Worm (Caenorhabditis elegans) whole organism, L2 larva: ENCODE data around the gene dro-1.

ENCODE experiments used
- C34F6.9 ChIP-seq: fragments of 150-350 bp; optimal IDR thresholded peaks from 2 replicates; lab custom pipeline; 2014; ENCODE audit warnings: missing biosample characterization, missing genetic modification characterization
- F13H6.1 ChIP-seq: sonication (generic microtip); optimal IDR thresholded peaks from 2 replicates; lab custom pipeline; 2016; ENCODE audit warnings: missing genetic modification characterization, missing compliant biosample characterization
- aly-2 ChIP-seq: fragments of 150-350 bp; optimal IDR thresholded peaks from 2 replicates; lab custom pipeline; 2014; ENCODE audit warnings: missing biosample characterization, missing genetic modification characterization
- ama-1 ChIP-seq: fragments of 150-350 bp; optimal IDR thresholded peaks from 2 replicates; lab custom pipeline; 2018; ENCODE audit warnings: inconsistent platforms
- ceh-82 ChIP-seq: fragments of 150-350 bp; optimal IDR thresholded peaks from 2 replicates; lab custom pipeline; 2014; ENCODE audit warnings: missing biosample characterization, missing genetic modification characterization
- dmd-4 ChIP-seq: sonication (generic microtip); optimal IDR thresholded peaks from 2 replicates; lab custom pipeline; 2017; ENCODE audit warnings: missing biosample characterization, missing genetic modification characterization
- egl-27 ChIP-seq: sonication (generic microtip); optimal IDR thresholded peaks from 3 replicates; lab custom pipeline; 2017; ENCODE audit warnings: missing biosample characterization, missing genetic modification reagents, missing genetic modification characterization
- elt-3 ChIP-seq: sonication (generic microtip); optimal IDR thresholded peaks from 2 replicates; lab custom pipeline; 2017; ENCODE audit warnings: missing biosample characterization, missing genetic modification characterization
- fos-1 ChIP-seq: fragments of 150-350 bp; optimal IDR thresholded peaks from 2 replicates; lab custom pipeline; 2014; ENCODE audit warnings: missing biosample characterization, missing genetic modification characterization
- gmeb-1 ChIP-seq: fragments of 150-350 bp; optimal IDR thresholded peaks from 2 replicates; lab custom pipeline; 2014; ENCODE audit warnings: missing biosample characterization, missing genetic modification characterization
- lin-11 ChIP-seq: fragments of 150-350 bp; sonication (generic microtip); optimal IDR thresholded peaks from 2 replicates; lab custom pipeline; 2014; ENCODE audit warnings: missing biosample characterization, missing genetic modification characterization, inconsistent platforms, mixed read lengths
- lin-13 ChIP-seq: fragments of 150-350 bp; optimal IDR thresholded peaks from 2 replicates; lab custom pipeline; 2014; ENCODE audit warnings: missing biosample characterization, missing genetic modification reagents, missing genetic modification characterization
- lin-39 ChIP-seq: fragments of 150-350 bp; optimal IDR thresholded peaks from 2 replicates; lab custom pipeline; 2014; ENCODE audit warnings: missing biosample characterization, missing genetic modification reagents, missing genetic modification characterization
- mbf-1 ChIP-seq: sonication (generic microtip); optimal IDR thresholded peaks from 2 replicates; lab custom pipeline; 2017; ENCODE audit warnings: missing biosample characterization, missing genetic modification characterization
- mdl-1 ChIP-seq, 2 experiments: fragments of 150-350 bp in 1 of 2; sonication (generic microtip) in 1 of 2; optimal IDR thresholded peaks; 2 replicates each; lab custom pipeline; 2017; ENCODE audit warnings: missing biosample characterization in 2 of 2, missing genetic modification characterization in 2 of 2
- nhr-10 ChIP-seq: sonication (generic microtip); optimal IDR thresholded peaks from 2 replicates; lab custom pipeline; 2017; ENCODE audit warnings: missing biosample characterization, missing genetic modification characterization
- nhr-12 ChIP-seq: fragments of 150-350 bp; optimal IDR thresholded peaks from 2 replicates; lab custom pipeline; 2014; ENCODE audit warnings: missing biosample characterization, missing genetic modification characterization
- nhr-129 ChIP-seq: fragments of 150-350 bp; optimal IDR thresholded peaks from 2 replicates; lab custom pipeline; 2014; ENCODE audit warnings: missing biosample characterization, missing genetic modification characterization
- nhr-21 ChIP-seq: fragments of 150-350 bp; optimal IDR thresholded peaks from 2 replicates; lab custom pipeline; 2014; ENCODE audit warnings: missing biosample characterization, missing genetic modification characterization
- nhr-237 ChIP-seq: fragments of 150-350 bp; optimal IDR thresholded peaks from 2 replicates; lab custom pipeline; 2014; ENCODE audit warnings: missing biosample characterization, missing genetic modification characterization
- nhr-25 ChIP-seq: fragments of 150-350 bp; sonication (generic microtip); optimal IDR thresholded peaks from 3 replicates; lab custom pipeline; 2014; ENCODE audit warnings: missing biosample characterization, missing genetic modification characterization
- nhr-6 ChIP-seq: fragments of 150-350 bp; optimal IDR thresholded peaks from 2 replicates; lab custom pipeline; 2014; ENCODE audit warnings: missing biosample characterization, missing genetic modification characterization
- skn-1 ChIP-seq: sonication (generic microtip); optimal IDR thresholded peaks from 2 replicates; lab custom pipeline; 2017; ENCODE audit warnings: missing biosample characterization, missing genetic modification characterization
- snpc-4 ChIP-seq: fragments of 150-350 bp; optimal IDR thresholded peaks from 2 replicates; lab custom pipeline; 2014; ENCODE audit warnings: missing biosample characterization, missing genetic modification characterization
- unc-55 ChIP-seq: fragments of 150-350 bp; sonication (generic microtip); optimal IDR thresholded peaks from 3 replicates; lab custom pipeline; 2014; ENCODE audit warnings: missing biosample characterization, missing genetic modification reagents, missing genetic modification characterization
- zag-1 ChIP-seq: fragments of 150-350 bp; optimal IDR thresholded peaks from 2 replicates; lab custom pipeline; 2014; ENCODE audit warnings: missing biosample characterization, missing genetic modification characterization
- ztf-1 ChIP-seq: fragments of 200-800 bp; sonication (Bioruptor generic); conservative IDR thresholded peaks from 2 replicates; pipeline ENCODE4 v1.3.6; 2022; ENCODE audit warnings: missing genetic modification characterization, missing compliant biosample characterization
- ztf-4 ChIP-seq: fragments of 150-350 bp; optimal IDR thresholded peaks from 2 replicates; lab custom pipeline; 2014; ENCODE audit warnings: missing biosample characterization, missing genetic modification characterization

Gene dro-1

DNA sequence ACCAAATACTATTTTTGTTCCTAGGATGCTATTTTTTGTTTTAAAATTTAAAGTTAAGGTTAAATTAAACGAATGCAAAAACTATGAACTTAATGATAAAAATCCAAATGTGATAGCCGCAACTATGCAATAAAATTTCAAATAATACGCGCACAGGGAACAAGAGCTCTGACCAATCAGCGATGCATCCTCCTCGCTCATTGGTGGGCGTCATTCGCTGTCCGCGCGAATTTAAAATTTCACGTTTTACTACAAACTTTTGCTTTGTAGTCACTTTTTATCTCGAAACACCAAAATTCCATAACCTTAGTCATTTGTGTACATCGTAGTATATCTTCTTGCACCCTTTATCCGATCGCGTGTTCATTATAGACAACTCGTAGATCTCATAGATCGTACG, 40.7 kb downstream of the dro-1 start:
- no peak for TF ChIP-seq elt-3 (tag; lab: Kevin White, UChicago)
- no peak for TF ChIP-seq nhr-12 (tag; lab: Kevin White, UChicago)
- TF ChIP-seq aly-2 (tag; lab: Kevin White, UChicago) = no peak
- no peak for TF ChIP-seq fos-1 (tag; lab: Kevin White, UChicago)
- TF ChIP-seq nhr-25 (tag; lab: Kevin White, UChicago) = no peak

DNA sequence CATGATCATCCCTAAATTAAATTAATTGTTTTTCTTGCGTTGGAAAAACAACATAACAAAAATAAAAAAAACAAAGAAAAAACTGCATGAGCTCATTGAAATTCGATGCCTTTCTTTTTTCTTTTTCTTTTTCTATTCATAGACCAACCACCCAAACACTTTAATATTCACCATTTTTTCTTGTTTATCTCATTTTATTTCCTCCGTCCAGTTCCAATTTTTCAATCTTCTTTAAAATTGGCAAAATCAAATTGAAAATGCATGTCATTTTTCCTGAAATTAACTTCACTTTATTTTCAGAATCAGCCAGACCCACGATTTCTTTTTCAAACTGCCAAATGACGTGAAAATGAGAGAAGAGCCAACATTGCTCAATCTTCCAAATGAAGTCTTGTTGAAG, 43.4 kb downstream of the dro-1 start, which contains the start of gene T03F6.4:
TSS of gene T03F6.4 (plus strand) at position 301 of the 400 bp plus-strand sequence.
- TF ChIP-seq unc-55 (GFP tag; lab: Kevin White, UChicago) (peak; percentile 32), lin-13 (no peak)
- TF ChIP-seq, all 48 proteins: peak for 1

DNA sequence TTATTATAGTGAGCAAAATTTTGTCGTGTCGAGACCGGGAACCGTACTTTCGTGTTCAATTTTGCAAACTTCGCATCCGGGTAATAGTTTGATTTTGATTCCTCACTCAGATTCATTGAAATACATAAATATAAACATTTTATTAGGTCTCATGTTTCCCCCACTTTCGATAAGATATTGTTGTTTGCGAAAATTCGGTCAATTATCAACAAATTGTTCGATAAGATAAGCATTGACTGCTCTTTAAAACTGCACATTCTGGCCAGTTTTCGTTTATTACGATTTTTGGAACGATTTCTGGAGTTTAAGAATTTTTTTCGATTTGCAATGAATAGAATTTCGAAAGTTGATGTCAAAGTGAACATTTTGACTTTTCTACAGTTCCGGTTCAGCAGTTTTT, 46.1 kb downstream of the dro-1 start:
- TF ChIP-seq fos-1 (tag; lab: Kevin White, UChicago) (peak; percentile 53), zag-1 (tag; lab: Kevin White, UChicago) (no peak), skn-1 (tag; lab: Kevin White, UChicago) (no peak), lin-11 (tag; lab: Kevin White, UChicago) (no peak)
- TF ChIP-seq, all 48 proteins: peak for 1

DNA sequence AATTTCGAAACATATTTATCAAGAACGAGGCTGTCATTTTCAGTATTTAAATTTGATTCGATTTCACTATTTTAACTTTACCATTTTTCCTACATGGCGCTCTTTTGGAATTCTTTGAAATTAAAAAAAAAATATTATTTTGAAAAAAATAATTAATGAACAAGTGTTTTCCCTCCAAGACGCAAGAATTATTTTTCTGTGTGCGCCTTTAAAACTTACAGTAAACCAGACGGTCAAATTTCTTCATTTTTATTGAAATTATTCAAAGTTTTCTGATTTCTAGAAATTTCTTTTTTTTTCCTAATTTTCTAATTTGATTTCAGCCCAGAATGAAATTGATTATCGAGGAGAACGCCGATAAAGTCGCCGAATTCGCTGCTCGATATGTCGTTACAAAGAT, 46.6 kb downstream of the dro-1 start, which contains the start of gene T03F6.3:
TSS of gene T03F6.3 (plus strand) at position 318 of the 400 bp plus-strand sequence.
- TF ChIP-seq nhr-6 (no peak), F13H6.1 (tag; lab: Kevin White, UChicago) (no peak), dmd-4 (no peak), nhr-10 (tag; lab: Kevin White, UChicago) (no peak), mbf-1 (tag; lab: Kevin White, UChicago) (no peak), ceh-82 (tag; lab: Kevin White, UChicago) (no peak), unc-55 (GFP tag; lab: Kevin White, UChicago) (no peak), zag-1 (tag; lab: Kevin White, UChicago) (no peak), skn-1 (tag; lab: Kevin White, UChicago) (no peak), ztf-1 (GFP tag; lab: Robert Waterston, UW) (no peak), snpc-4 (tag; lab: Kevin White, UChicago) (no peak), lin-11 (tag; lab: Kevin White, UChicago) (no peak), gmeb-1 (no peak)
- TF ChIP-seq, all 48 proteins: peak for 0

DNA sequence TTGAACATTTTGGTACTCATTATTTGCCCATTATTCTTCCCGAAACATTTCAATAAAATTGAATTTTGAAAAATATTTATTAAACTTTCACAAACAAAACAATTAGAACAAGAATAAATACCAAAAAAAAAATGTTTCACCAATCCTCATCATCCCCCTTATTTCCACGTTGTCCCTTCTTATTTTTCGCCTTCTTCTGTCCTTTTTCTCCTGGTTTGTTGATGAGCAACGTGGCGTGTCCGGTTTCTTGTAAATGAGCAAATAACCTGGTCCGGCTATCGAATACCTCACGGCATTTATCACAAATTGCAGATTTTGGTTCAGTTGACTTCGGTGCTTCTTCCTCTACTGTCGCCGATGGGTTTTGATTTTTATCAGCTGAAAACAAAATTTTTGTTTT, 48.3 kb downstream of the dro-1 start:
- no peak for TF ChIP-seq elt-3 (tag; lab: Kevin White, UChicago)
- no peak for TF ChIP-seq nhr-129 (tag; lab: Kevin White, UChicago)
- TF ChIP-seq aly-2 (tag; lab: Kevin White, UChicago) = no peak
- TF ChIP-seq lin-39 (tag; lab: Kevin White, UChicago) = no peak
- no peak for TF ChIP-seq ama-1 (lab: Kevin White, UChicago)
- TF ChIP-seq F13H6.1 (tag; lab: Kevin White, UChicago) = no peak
- TF ChIP-seq nhr-21 = no peak
- no peak for TF ChIP-seq nhr-25 (tag; lab: Kevin White, UChicago)
- no peak for TF ChIP-seq ceh-82 (tag; lab: Kevin White, UChicago)
- TF ChIP-seq C34F6.9 (tag; lab: Kevin White, UChicago) = no peak
- no peak for TF ChIP-seq lin-11 (tag; lab: Kevin White, UChicago)
- no peak for TF ChIP-seq mdl-1 (tag; optimal IDR thresholded peaks at IDR 0.05; lab: Kevin White, UChicago)
- no peak for TF ChIP-seq nhr-12 (tag; lab: Kevin White, UChicago)
- TF ChIP-seq zag-1 (tag; lab: Kevin White, UChicago) = no peak
- TF ChIP-seq ztf-4 = no peak
- TF ChIP-seq mbf-1 (tag; lab: Kevin White, UChicago) = no peak

DNA sequence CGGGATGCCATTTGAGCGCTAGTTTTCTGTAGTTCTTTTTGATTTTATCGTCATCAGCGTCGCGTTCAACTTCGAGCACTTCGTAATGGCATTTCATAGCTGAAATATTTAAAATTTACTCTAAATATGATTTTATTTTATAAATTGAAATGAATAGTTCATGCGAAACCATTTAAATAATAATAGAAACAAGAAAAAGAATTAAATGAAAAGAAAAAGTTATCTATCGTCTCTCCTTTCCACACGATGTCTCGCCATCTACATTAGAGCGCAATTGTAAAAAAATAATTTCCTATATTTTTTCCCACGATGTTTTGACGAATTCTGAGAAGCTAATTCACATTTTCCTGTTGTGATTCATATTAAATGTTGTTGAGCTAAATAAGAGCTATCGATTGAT, 50.8 kb downstream of the dro-1 start, which contains the start of gene dnj-17:
TSS of gene dnj-17 (minus strand) at position 101 of the 400 bp plus-strand sequence.
- TF ChIP-seq nhr-237 (tag; lab: Kevin White, UChicago) = no peak
- no peak for TF ChIP-seq C34F6.9 (tag; lab: Kevin White, UChicago)
- no peak for TF ChIP-seq snpc-4 (tag; lab: Kevin White, UChicago)
- TF ChIP-seq elt-3 (tag; lab: Kevin White, UChicago) = no peak
- TF ChIP-seq egl-27 (tag; lab: Kevin White, UChicago) = no peak
- TF ChIP-seq F13H6.1 (tag; lab: Kevin White, UChicago) = no peak
- no peak for TF ChIP-seq gmeb-1
